Worm (Caenorhabditis elegans) whole organism, early embryonic: ENCODE data around the gene set-5.

ENCODE experiments used
- B0310.2 ChIP-seq: sonication (generic microtip); optimal IDR thresholded peaks from 2 replicates; lab custom pipeline; 2016; ENCODE audit warnings: mild to moderate bottlenecking, missing genetic modification characterization, missing compliant biosample characterization
- aly-1 ChIP-seq: sonication (generic microtip); optimal IDR thresholded peaks from 2 replicates; lab custom pipeline; 2016; ENCODE audit warnings: missing genetic modification characterization, missing compliant biosample characterization
- ama-1 ChIP-seq: fragments of 150-350 bp; optimal IDR thresholded peaks from 2 replicates; lab custom pipeline; 2014
- ceh-36 ChIP-seq: sonication (generic microtip); optimal IDR thresholded peaks from 2 replicates; lab custom pipeline; 2016; ENCODE audit warnings: missing genetic modification characterization, inconsistent platforms, missing compliant biosample characterization
- flt-1 ChIP-seq: fragments of 200-800 bp; sonication (Bioruptor generic); IDR thresholded peaks from 2 replicates; pipeline ENCODE4 v1.3.6; 2022; ENCODE audit warnings: missing genetic modification characterization, missing compliant biosample characterization
- hnd-1 ChIP-seq: sonication (generic microtip); optimal IDR thresholded peaks from 2 replicates; lab custom pipeline; 2016; ENCODE audit warnings: missing genetic modification characterization, missing compliant biosample characterization
- pes-1 ChIP-seq: fragments of 200-800 bp; sonication (Bioruptor generic); IDR thresholded peaks from 2 replicates; pipeline ENCODE4 v1.3.6; 2022; ENCODE audit warnings: missing genetic modification reagents, missing genetic modification characterization, missing compliant biosample characterization
- scrt-1 ChIP-seq: fragments of 200-800 bp; sonication (Bioruptor generic); IDR thresholded peaks from 2 replicates; pipeline ENCODE4 v1.3.6; 2022; ENCODE audit warnings: missing genetic modification characterization, missing compliant biosample characterization
- sea-1 ChIP-seq: fragments of 200-800 bp; sonication (Bioruptor generic); conservative IDR thresholded peaks from 2 replicates; pipeline ENCODE4 v1.3.6; 2022; ENCODE audit warnings: missing genetic modification characterization, missing compliant biosample characterization
- tbx-11 ChIP-seq: fragments of 200-800 bp; sonication (Bioruptor generic); IDR thresholded peaks from 2 replicates; pipeline ENCODE4 v1.3.6; 2022; ENCODE audit warnings: missing genetic modification characterization, missing compliant biosample characterization
- tra-4 ChIP-seq: sonication (generic microtip); optimal IDR thresholded peaks from 2 replicates; lab custom pipeline; 2017; ENCODE audit warnings: missing genetic modification characterization, missing compliant biosample characterization

ce11 chrV:14734187-14734765, 35.5 kb downstream of the set-5 start, which contains the start of gene unc-61:
- TF ChIP-seq tra-4 (tag; lab: Kevin White, UChicago) (no peak), flt-1 (GFP tag; lab: Robert Waterston, UW) (no peak), aly-1 (tag; lab: Kevin White, UChicago) (no peak), ama-1 (lab: Kevin White, UChicago) (no peak), hnd-1 (no peak), sea-1 (no peak), pes-1 (no peak), ceh-36 (tag; lab: Kevin White, UChicago) (no peak), tbx-11 (GFP tag; lab: Robert Waterston, UW) (no peak), scrt-1 (no peak), B0310.2 (tag; lab: Kevin White, UChicago) (no peak)
